Fruit fly (Drosophila melanogaster): ENCODE results near the gene CG5347.
A peak's percentile ranks its signal among the peaks of the same experiment; 100 is the strongest.

CG5347 gene

DNA sequence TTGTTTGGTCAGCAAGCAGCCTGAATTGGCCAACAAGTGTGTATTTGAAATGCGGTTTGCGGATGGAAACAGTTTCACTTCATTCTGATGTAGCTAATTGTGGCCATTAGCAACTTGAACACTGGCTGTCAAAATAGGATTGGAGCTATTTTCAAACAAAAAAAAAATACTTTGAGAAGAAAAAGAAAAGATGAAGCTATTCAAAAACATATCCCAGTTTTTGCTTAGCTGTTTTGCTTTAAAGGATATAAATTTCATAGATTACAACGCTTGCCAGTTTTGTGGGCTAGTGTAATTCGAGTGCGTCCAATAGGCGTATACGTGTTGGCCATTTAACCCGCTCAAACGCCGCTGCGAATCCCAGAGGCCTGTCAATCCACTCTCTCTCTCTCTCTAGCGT, 35.7 kb downstream of the CG5347 start (continued):
- TF ChIP-seq dsx (GFP tag; optimal IDR thresholded peaks at IDR 0.05; ENCODE audit: poor library complexity, severe bottlenecking) (no peak), net (GFP tag; optimal IDR thresholded peaks at IDR 0.05) (peak; percentile 29), CG11294 (GFP tag; IDR thresholded peaks at IDR 0.05) (peak; percentile 45; the same call in 1 of the 2 replicates), fd85E (GFP tag; optimal IDR thresholded peaks at IDR 0.05) (no peak), Smox (GFP tag; optimal IDR thresholded peaks at IDR 0.05) (no peak), Hr39 (GFP tag; optimal IDR thresholded peaks at IDR 0.05) (no peak), lz (GFP tag; optimal IDR thresholded peaks at IDR 0.05) (no peak), CG3919 (GFP tag; optimal IDR thresholded peaks at IDR 0.05) (peak; percentile 22), Ets21C (GFP tag; optimal IDR thresholded peaks at IDR 0.05) (no peak), esn (GFP tag; optimal IDR thresholded peaks at IDR 0.05) (no peak)

DNA sequence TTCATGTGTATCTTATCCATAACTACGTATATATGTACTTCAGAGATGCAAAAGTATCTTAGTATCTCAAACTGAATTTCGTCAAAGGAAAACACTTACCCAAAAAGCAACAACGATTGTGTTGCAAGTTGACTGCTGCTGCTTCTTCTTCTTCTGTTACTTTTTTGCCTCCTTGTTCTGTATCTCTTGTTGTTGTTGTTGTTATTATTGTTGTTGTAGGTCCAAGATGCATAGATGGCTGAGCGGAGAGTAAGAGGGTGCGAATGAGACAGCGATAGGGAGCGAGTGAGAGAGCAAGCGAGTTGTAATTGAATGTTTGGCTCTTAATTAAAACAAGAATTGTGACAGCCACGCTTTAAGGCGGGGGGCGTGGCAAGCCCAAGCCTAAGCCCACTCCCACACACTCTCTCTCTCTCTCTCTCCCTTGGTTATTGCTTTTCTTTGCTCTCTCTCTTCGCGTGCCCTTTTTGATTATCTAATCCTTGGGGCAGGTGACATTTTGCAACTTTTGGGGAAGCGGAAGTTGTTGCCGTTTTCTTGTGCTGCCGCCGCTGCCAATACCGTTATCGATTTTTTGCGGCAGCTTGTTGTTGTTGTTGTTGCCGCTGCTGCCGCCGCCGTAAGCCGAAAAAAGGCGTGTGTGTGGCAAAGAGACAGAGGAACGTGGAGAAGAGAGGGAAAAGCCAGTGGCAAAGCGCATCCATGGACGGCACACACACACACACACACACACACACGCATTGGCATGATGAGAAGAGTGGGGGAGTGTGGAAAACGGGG, 48.3 kb downstream of the CG5347 start:
- no peak for TF ChIP-seq CG3919 (GFP tag; optimal IDR thresholded peaks at IDR 0.05)
- peak; percentile 62 for TF ChIP-seq svp (GFP tag)

DNA sequence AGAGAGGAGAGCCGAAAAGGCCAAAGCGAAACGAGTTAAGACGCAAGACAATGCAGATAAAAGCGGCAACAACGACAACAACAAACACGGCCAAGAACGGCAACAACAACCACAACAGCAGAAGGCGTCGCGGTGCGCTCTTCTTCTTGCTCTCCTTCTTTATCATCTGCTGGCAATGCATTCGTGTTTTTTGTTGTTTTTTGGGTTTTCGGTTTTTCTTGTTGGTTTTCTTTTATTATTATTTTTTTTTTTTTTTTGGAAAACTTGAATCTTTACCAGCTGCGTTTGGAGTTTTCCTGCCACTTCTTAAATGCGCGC, 48.9 kb downstream of the CG5347 start:
- peak; percentile 44 for TF ChIP-seq Eip78C (GFP tag)
- no peak for TF ChIP-seq CG9139 (GFP tag; optimal IDR thresholded peaks at IDR 0.05)

DNA sequence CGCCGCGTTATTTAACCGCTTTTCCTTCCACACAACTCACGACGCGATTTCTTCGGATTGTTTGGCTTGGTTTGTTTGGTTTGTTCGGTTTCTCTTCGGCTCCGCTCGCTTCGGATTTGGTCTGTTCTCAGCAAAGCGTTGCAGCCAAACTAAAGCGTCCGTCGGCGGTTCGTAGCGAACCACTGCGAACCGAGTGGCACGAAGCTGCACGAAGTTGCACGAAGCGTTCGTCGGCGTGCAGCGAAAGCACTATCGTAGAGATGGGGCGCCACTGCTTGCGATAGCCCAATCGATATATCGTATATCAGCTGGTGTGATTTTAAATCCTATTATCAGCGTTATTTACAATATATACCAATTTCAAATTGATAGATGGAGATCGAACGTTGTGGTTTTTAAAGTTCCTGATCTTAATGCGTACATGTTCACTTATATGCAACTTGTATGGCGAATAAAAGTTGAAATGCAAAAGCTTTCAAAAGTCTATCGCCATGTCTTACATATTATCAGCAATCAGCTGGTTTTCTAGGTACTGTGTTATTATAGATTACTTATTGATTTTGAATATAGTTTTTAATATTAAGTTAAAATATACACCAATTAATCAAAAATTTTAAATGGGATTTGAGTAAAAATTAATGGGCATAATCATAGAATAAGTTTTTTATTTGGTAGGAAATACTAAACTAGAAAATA, 49.5 kb downstream of the CG5347 start, which contains the start of gene rut:
TSS of gene rut (minus strand) at position 152 of the 696 bp plus-strand sequence.
- no peak for TF ChIP-seq CG6792 (GFP tag; optimal IDR thresholded peaks at IDR 0.05)
- TF ChIP-seq CG7368 (GFP tag; optimal IDR thresholded peaks at IDR 0.05): peak; percentile 0
- peak; percentile 47 for TF ChIP-seq Eip78C (GFP tag)
- no peak for TF ChIP-seq CG6276 (GFP tag; optimal IDR thresholded peaks at IDR 0.05)
- TF ChIP-seq Ets96B (tag; optimal IDR thresholded peaks at IDR 0.05): no peak
- TF ChIP-seq Met (GFP tag; optimal IDR thresholded peaks at IDR 0.05): no peak
- TF ChIP-seq CG3919 (GFP tag; optimal IDR thresholded peaks at IDR 0.05): peak; percentile 36
- peak; percentile 2 for TF ChIP-seq vri (GFP tag; optimal IDR thresholded peaks at IDR 0.05)
- no peak for TF ChIP-seq fd85E (GFP tag; optimal IDR thresholded peaks at IDR 0.05)
- TF ChIP-seq CG10631 (GFP tag; optimal IDR thresholded peaks at IDR 0.05): no peak
- TF ChIP-seq svp (GFP tag): peak; percentile 67
- TF ChIP-seq CG15336 (GFP tag; IDR thresholded peaks at IDR 0.05): no peak
- TF ChIP-seq Hr4 (GFP tag; optimal IDR thresholded peaks at IDR 0.05): no peak
- TF ChIP-seq dac (GFP tag; optimal IDR thresholded peaks at IDR 0.05): no peak
- peak; percentile 69 for TF ChIP-seq CG6163 (GFP tag; IDR thresholded peaks at IDR 0.05)
- TF ChIP-seq Smox (GFP tag; optimal IDR thresholded peaks at IDR 0.05): no peak
- TF ChIP-seq net (GFP tag; optimal IDR thresholded peaks at IDR 0.05): peak; percentile 10
- no peak for TF ChIP-seq CG11762 (GFP tag; optimal IDR thresholded peaks at IDR 0.05; ENCODE audit: insufficient read depth)
- no peak for TF ChIP-seq Sox15 (GFP tag; optimal IDR thresholded peaks at IDR 0.05)
- TF ChIP-seq Blimp-1 (GFP tag; optimal IDR thresholded peaks at IDR 0.05): no peak
- TF ChIP-seq fkh (GFP tag; optimal IDR thresholded peaks at IDR 0.05): peak; percentile 35
- no peak for TF ChIP-seq acj6 (GFP tag; optimal IDR thresholded peaks at IDR 0.05)
- TF ChIP-seq CG31627 (GFP tag; optimal IDR thresholded peaks at IDR 0.05): peak; percentile 18
- TF ChIP-seq Sox14 (GFP tag; optimal IDR thresholded peaks at IDR 0.05): no peak
- TF ChIP-seq lz (GFP tag; optimal IDR thresholded peaks at IDR 0.05): peak; percentile 14
- TF ChIP-seq Ets21C (GFP tag; optimal IDR thresholded peaks at IDR 0.05): no peak
- TF ChIP-seq CG10669 (GFP tag; optimal IDR thresholded peaks at IDR 0.05): no peak
- no peak for TF ChIP-seq Eip93F (GFP tag; optimal IDR thresholded peaks at IDR 0.05)
- TF ChIP-seq CG4318 (GFP tag; optimal IDR thresholded peaks at IDR 0.05): no peak
- no peak for TF ChIP-seq CG11902 (GFP tag; optimal IDR thresholded peaks at IDR 0.05)
- peak; percentile 16; the same call in 1 of the 3 replicates for TF ChIP-seq eg (GFP tag; IDR thresholded peaks at IDR 0.05)
- TF ChIP-seq CG11294 (GFP tag; IDR thresholded peaks at IDR 0.05): no peak
- no peak for TF ChIP-seq salr (GFP tag; optimal IDR thresholded peaks at IDR 0.05)
- peak; percentile 16 for TF ChIP-seq Eip75B (GFP tag; optimal IDR thresholded peaks at IDR 0.05)
- peak in 1 of 2 experiments; percentile 7 for TF ChIP-seq ss (GFP tag; optimal IDR thresholded peaks at IDR 0.05)
- no peak for TF ChIP-seq CG34406 (GFP tag; optimal IDR thresholded peaks at IDR 0.05)
- TF ChIP-seq CG8632 (GFP tag; optimal IDR thresholded peaks at IDR 0.05): no peak
- TF ChIP-seq Sox102F (GFP tag; optimal IDR thresholded peaks at IDR 0.05): no peak
- TF ChIP-seq CG6854 (GFP tag; optimal IDR thresholded peaks at IDR 0.05): peak; percentile 5
